Worm (Caenorhabditis elegans): ENCODE results near the gene R13D7.2.

DNA sequence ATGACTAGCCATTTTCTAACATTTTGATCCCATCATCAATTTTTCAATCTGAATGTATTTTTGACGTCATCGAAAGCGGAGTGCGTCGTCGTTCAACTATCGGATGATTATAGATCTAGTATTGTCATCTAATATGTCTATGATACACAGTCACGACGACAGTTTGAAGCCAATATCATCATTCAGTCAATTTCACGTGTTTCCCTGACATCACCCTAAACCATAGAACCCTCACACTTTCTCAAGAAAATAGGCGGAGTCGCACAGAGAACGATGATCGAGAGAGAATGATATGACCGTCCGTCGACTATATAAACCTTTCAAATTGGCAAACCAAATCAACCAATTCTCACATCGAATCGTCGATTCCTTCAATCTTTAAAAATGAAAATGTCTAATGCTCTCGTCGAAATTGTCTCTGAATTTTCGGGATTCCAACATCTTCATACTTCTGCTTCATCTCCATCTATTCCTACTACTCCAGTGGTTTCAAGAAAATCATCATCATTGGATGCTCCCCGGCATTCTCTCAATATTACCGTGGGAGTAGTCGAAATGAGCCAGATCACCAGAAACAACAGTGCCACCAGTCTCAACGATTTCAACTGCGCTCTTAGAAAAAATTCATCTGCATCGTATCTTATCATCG, 6.2 kb downstream of the R13D7.2 start, which contains the start of gene F18E3.13:
- TF ChIP-seq him-1 (tag; optimal IDR thresholded peaks at IDR 0.05) (no peak), W03F9.2 (tag; optimal IDR thresholded peaks at IDR 0.05) (no peak), dao-5 (tag; optimal IDR thresholded peaks at IDR 0.05) (no peak)

Data from whole organism, L4/young adult.